Fruit fly (Drosophila melanogaster): Measurements from ENCODE around the gene primo-2.

DNA sequence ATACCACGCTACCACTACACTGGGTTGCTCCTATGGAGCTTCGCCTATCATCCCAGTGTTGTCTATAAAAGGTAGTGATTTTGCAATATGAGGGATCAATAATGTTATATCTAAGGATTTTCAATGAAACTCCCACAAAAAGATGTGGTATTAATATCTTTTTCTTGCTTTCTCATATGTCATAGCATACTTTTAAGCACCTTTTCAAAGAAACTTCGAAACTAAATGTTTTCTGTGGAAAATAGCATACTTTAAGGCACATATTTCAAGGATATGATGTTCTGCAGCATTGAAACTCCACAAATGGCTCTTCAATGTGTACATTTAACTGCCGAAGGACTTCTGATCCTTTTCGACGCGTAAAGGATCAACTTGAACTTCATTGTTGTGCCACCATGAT lies 38.7 kb downstream of the primo-2 start:
- no peak for TF ChIP-seq HLH106 (tag; optimal IDR thresholded peaks at IDR 0.05)
- TF ChIP-seq CG9705 (GFP tag; optimal IDR thresholded peaks at IDR 0.05), result no peak
- no peak for TF ChIP-seq brk (GFP tag; optimal IDR thresholded peaks at IDR 0.05)
- no peak for TF ChIP-seq jim (GFP tag; optimal IDR thresholded peaks at IDR 0.05)
- no peak for TF ChIP-seq Abd-B (GFP tag; optimal IDR thresholded peaks at IDR 0.05)
- no peak for TF ChIP-seq Mio (GFP tag; optimal IDR thresholded peaks at IDR 0.05)
- no peak for TF ChIP-seq fru (GFP tag; optimal IDR thresholded peaks at IDR 0.05)
- no peak for TF ChIP-seq woc (GFP tag; optimal IDR thresholded peaks at IDR 0.05)
- no peak for TF ChIP-seq Hr83 (GFP tag; optimal IDR thresholded peaks at IDR 0.05; ENCODE audit: poor library complexity, severe bottlenecking)
- no peak for TF ChIP-seq psq (GFP tag; optimal IDR thresholded peaks at IDR 0.05)
